Fruit fly (Drosophila melanogaster) whole organism: Measurements from ENCODE around the gene CG32106.
A peak's percentile ranks its signal among the peaks of the same experiment; 100 is the strongest.

Experiments
- CG8478 ChIP-seq: fragments of >200 bp; optimal IDR thresholded peaks from 2 replicates; lab custom pipeline; 2018; ENCODE audit warnings: inconsistent platforms
- Dll ChIP-seq: fragments of >200 bp; optimal IDR thresholded peaks from 2 replicates; lab custom pipeline; 2017
- EcR ChIP-seq, 2 experiments: fragments of >200 bp; optimal IDR thresholded peaks; 2 replicates each; lab custom pipeline; 2017; ENCODE audit warnings: missing biosample characterization in 2 of 2, missing genetic modification characterization in 2 of 2, missing genetic modification reagents in 2 of 2
- pan ChIP-seq: fragments of >200 bp; optimal IDR thresholded peaks from 2 replicates; lab custom pipeline; 2017
- psq ChIP-seq: fragments of >200 bp; optimal IDR thresholded peaks from 2 replicates; lab custom pipeline; 2017
- usp ChIP-seq: fragments of >200 bp; optimal IDR thresholded peaks from 2 replicates; lab custom pipeline; 2017; ENCODE audit warnings: missing biosample characterization, missing genetic modification characterization, mixed read lengths

Gene CG32106

DNA sequence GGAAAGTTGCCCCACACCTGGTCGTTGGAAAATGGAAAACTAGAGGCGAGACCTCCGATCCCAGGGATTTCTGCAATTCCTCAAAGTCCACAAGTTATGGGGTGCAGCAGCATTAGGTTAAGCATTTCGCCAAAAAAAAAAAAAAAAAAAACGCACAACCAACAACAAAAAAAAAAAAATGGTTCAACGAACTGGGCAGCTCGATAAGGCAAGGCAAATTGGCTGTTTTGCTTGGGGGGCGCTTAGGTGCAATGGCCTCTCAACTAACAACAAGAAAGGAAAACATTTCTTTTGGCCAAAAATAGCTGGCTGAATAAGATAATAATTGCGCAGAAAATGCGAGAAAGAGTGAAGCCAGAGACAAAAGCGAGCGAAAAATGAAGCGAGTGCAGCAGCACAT is 21.7 kb upstream of the CG32106 start:
- TF ChIP-seq EcR (GFP tag; optimal IDR thresholded peaks at IDR 0.05; lab: Kevin White, UChicago) = peak; percentile 75 to 88
- no peak for TF ChIP-seq usp (GFP tag; lab: Kevin White, UChicago)

DNA sequence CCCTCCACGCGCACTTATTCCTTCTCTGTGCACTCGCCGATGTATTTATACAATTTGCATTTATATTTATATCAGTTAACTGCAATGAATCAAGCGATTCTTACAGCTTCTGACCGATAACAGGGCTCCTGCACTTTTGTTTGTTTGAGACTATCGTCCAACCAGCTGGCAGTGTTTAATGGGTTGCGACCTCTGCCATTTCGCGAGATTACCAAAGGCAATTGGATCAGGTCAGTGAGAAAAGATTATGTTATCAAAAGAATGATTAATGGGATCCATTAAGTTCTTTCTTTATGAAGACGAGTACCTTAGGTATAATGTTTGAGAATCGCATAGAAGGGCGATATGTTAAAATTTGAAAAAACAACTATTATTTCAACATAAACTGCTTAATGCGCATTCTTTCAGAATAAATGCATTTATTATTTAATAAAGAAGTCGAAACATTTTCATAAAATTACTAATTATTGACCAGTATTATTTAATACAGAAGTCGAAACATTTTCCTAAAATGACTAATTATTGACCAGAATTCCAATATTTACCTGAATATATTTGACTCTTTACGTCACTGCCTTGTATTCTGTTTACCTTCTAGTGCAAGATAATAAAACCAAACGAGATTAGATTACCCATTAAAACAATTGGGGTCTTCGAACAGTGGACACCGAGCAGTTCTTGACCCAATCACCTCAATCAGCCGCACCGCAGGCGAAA is 21.1 kb upstream of the CG32106 start:
- TF ChIP-seq psq (lab: Kevin White, UChicago) (no peak), CG8478 (no peak), Dll (lab: Kevin White, UChicago) (no peak)

DNA sequence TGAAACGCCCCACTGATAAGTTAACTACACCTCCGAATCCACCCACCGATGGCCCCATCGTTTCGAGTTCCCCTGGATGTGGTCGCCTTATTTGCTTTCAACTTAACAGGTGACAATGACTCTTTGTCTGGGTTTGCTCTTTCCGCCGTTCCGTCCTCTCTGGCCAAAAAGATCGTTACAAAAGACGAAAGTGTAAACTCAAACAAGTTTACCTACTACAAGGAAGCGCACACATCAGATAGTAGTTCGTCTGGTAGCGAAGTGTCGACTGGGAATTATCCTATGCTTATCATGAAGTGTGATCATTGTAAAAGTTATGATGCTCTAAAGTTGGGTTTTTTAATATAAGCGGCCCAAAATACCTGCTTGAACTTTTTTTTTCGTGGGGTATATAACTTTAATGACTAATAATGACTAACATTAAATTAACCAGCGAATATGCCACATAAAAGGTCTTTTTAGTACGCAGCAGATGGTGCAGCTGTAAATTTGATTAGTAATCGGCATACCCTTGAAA is 20.3 kb upstream of the CG32106 start:
- TF ChIP-seq EcR (GFP tag; optimal IDR thresholded peaks at IDR 0.05; lab: Kevin White, UChicago) = peak in 1 of 2 experiments; percentile 20
- TF ChIP-seq pan = no peak

dm6 chr3L:12796077-12796641 is 17.6 kb upstream of the CG32106 start:
- no peak for TF ChIP-seq psq (lab: Kevin White, UChicago)

DNA sequence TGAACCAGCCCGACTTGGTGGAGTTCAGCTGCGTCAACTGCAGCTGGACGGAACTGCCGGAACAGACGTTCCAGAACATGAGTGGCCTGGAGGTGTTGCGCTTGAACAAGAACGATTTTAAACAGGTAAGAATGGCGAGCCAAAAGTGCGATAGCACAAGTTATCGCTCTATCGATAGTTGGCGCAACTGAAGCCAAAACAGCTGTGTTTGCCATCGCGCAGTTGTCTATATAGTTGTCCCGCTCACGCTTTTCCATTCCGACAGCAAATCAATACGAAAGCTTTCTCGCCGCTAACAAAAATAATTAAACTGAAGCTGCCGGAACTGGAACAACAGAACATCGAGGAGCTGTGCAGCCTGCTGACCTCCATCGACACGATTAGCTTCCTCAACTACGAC is 16.0 kb upstream of the CG32106 start:
- TF ChIP-seq psq (lab: Kevin White, UChicago) = no peak
- peak; percentile 47 for TF ChIP-seq CG8478

DNA sequence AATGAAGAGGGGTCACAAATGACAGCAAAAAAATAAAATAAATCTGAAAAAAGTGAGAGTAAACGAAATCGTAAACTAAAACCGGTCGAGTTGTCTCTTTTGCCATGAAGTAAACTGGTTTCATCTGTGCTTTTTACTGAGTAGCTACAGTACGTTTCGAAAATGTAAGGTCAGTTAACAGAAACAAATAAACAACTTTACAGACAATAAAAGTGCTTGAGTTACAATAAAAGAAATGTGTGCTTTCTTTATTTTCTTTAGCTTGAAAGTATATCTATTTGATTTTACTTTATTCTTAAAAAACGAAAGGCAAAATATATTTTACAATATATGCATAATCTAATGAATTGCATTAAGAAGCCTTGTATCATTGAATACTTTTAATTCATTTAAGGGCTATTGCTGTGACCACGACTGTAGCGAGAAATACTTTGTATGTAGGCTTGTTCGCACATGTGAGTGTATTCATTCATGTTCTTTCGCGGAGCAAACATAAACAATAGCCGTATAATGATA is 14.5 kb upstream of the CG32106 start:
- TF ChIP-seq CG8478 (no peak), Dll (lab: Kevin White, UChicago) (no peak), EcR (GFP tag; optimal IDR thresholded peaks at IDR 0.05; lab: Kevin White, UChicago) (no peak), usp (GFP tag; lab: Kevin White, UChicago) (no peak), psq (lab: Kevin White, UChicago) (no peak), pan (no peak)

- TF ChIP-seq CG8478 (no peak), pan (no peak), psq (lab: Kevin White, UChicago) (no peak), usp (GFP tag; lab: Kevin White, UChicago) (no peak), EcR (GFP tag; optimal IDR thresholded peaks at IDR 0.05; lab: Kevin White, UChicago) (no peak), Dll (lab: Kevin White, UChicago) (no peak)
These were observed 13.2 kb upstream of the CG32106 start for dm6 chr3L:12791679-12792229.

DNA sequence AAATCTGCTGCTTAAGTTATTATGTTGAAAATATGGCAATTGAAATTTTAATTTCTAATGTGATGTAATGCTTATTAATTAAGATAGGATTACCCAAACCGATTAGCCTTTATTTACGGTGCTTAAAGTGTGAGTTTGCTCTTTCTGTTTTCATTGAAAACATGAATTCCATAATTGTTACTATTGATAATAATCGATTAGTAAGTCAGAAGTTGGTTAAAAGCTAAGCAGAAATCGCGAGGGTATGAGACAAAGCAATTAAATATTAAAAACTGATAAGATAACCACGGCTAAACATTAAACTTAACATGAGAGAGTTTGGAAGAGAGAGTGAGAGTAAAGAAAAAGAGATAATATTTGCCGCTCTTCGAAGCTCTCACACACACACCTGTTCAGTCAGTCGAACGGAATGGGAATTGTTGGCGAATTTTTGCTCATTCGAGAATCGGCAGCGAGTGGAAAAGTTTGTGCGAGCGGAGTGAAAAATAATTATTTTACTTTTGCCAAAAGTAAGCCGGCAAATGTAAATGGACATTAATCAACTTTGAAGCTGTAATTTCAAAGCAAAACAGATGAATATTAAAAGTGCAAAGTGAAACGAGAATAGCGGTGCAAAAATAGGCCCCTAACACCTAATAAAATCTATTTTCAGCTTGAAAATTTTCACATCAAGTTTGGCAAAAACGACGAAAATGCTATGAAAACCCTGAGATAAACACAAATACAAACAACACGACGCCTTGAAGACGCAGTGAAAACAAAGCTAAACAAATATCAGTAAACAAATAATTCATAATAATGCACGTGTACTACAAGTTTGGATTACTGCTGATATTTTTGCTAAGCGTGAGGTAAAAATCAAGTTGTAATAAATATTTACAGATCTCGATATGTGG is 12.5 kb upstream of the CG32106 start:
- no peak for TF ChIP-seq CG8478

- TF ChIP-seq CG8478 (no peak), usp (GFP tag; lab: Kevin White, UChicago) (no peak), pan (no peak), EcR (GFP tag; optimal IDR thresholded peaks at IDR 0.05; lab: Kevin White, UChicago) (no peak), Dll (lab: Kevin White, UChicago) (no peak), psq (lab: Kevin White, UChicago) (no peak)
These were observed 11.4 kb upstream of the CG32106 start, which contains the start of gene CG42709 for dm6 chr3L:12789875-12790373. Gene CG42709 (plus strand): TSS chr3L:12790192.

dm6 chr3L:12780997-12781396 is 2.5 kb upstream of the CG32106 start, which contains the start of the genes CG10969 and CG17666:
Gene CG10969 (minus strand): TSS chr3L:12781097.
Gene CG17666 (plus strand): TSS chr3L:12781325.
- TF ChIP-seq EcR (GFP tag; optimal IDR thresholded peaks at IDR 0.05; lab: Kevin White, UChicago) (no peak), CG8478 (no peak), Dll (lab: Kevin White, UChicago) (no peak), pan (no peak)

DNA sequence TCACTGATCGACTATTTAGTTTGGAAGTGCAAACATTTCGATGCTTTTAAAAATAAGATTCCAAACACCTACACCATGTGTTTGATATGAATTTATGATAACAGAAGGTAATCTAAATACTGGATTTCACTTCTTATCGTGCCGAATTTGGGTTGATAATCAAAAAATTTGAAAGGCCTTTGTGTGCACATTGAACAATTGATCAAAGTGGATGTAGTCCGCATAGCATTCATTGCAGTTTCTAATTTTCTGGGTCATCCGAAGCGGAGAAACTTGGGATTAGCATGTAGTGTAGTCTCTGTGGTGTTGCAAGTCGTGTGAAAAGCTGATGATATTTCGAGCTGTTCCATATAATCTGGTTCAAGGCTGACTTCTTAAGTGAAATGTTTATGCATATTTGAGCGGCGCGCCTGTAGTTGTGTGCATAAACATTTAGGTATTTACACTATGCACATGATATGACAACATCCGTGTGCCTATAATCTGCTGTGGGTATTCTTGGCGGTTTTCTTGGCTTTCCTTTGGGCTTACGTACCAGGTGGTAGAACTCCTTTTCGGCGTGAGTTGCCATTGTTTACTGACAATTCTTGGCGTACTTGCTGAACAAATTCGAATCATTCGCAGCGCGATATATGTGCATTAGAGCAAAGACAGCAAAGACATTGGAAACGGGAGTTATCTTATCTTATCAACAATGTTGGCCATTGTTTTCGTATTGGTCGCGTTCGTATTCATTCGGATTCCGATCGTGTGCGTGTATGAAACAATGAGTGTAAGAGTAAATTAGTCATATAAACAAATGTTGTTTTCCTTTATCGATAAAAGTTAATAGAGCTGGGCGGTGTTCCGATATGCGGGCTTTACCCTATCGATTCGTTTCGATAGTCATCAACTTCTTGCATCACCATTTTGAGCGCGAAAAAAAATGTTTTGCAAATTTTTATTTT is 5.5 kb downstream of the CG32106 start, which contains the start of gene Hip1:
Gene Hip1 (minus strand): TSS at position 834 of the 947 bp plus-strand sequence.
- TF ChIP-seq psq (lab: Kevin White, UChicago) (no peak), CG8478 (no peak), usp (GFP tag; lab: Kevin White, UChicago) (no peak), pan (no peak), EcR (GFP tag; optimal IDR thresholded peaks at IDR 0.05; lab: Kevin White, UChicago) (no peak), Dll (lab: Kevin White, UChicago) (no peak)
